Worm (Caenorhabditis elegans) whole organism, young adult: ENCODE data around the gene D1054.1.

ENCODE experiments used
- F10E7.11 ChIP-seq: sonication (generic microtip); optimal IDR thresholded peaks from 2 replicates; lab custom pipeline; 2017; ENCODE audit warnings: mild to moderate bottlenecking, missing genetic modification characterization, moderate library complexity, missing compliant biosample characterization
- F37B4.10 ChIP-seq: fragments of 200-800 bp; sonication (Bioruptor generic); IDR thresholded peaks from 2 replicates; pipeline ENCODE4 v1.3.6; 2022; ENCODE audit warnings: missing genetic modification characterization, missing compliant biosample characterization
- F55B11.4 ChIP-seq: sonication (generic microtip); optimal IDR thresholded peaks from 2 replicates; lab custom pipeline; 2016; ENCODE audit warnings: missing compliant biosample characterization, missing genetic modification characterization, borderline replicate concordance; ENCODE audit not compliant: insufficient read depth
- ama-1 ChIP-seq, 3 experiments: fragments of 150-350 bp in 1 of 3; sonication (generic microtip) in 2 of 3; optimal IDR thresholded peaks; 2 replicates each; lab custom pipeline; 2014 to 2018; ENCODE audit warnings: missing biosample characterization in 2 of 3, missing genetic modification characterization in 2 of 3, missing genetic modification reagents in 2 of 3
- bed-2 ChIP-seq: fragments of 200-800 bp; sonication (Bioruptor generic); IDR thresholded peaks from 2 replicates; pipeline ENCODE4 v1.3.6; 2022; ENCODE audit warnings: missing genetic modification reagents, missing genetic modification characterization, missing compliant biosample characterization
- dox-1 ChIP-seq: fragments of 200-800 bp; sonication (Bioruptor generic); IDR thresholded peaks from 2 replicates; pipeline ENCODE4 v1.3.6; 2022; ENCODE audit warnings: missing genetic modification reagents, missing genetic modification characterization, missing compliant biosample characterization
- ets-4 ChIP-seq: fragments of 200-800 bp; sonication (Bioruptor generic); optimal IDR thresholded peaks from 2 replicates; lab custom pipeline; 2018; ENCODE audit warnings: mild to moderate bottlenecking, missing genetic modification characterization, missing compliant biosample characterization
- hmg-20 ChIP-seq: fragments of 200-800 bp; sonication (Bioruptor generic); IDR thresholded peaks from 2 replicates; pipeline ENCODE4 v1.3.6; 2022; ENCODE audit warnings: missing genetic modification reagents, missing genetic modification characterization, missing compliant biosample characterization
- hsf-1 ChIP-seq: fragments of 200-800 bp; sonication (Bioruptor generic); IDR thresholded peaks from 2 replicates; pipeline ENCODE4 v1.3.6; 2022; ENCODE audit warnings: missing genetic modification reagents, missing genetic modification characterization, missing compliant biosample characterization
- lin-40 ChIP-seq: sonication (generic microtip); optimal IDR thresholded peaks from 2 replicates; lab custom pipeline; 2016; ENCODE audit warnings: missing genetic modification characterization, mild to moderate bottlenecking, missing compliant biosample characterization, missing genotype, missing genetic modification reagents
- lsy-27 ChIP-seq: sonication (generic microtip); optimal IDR thresholded peaks from 2 replicates; lab custom pipeline; 2017; ENCODE audit warnings: missing genetic modification characterization, mild to moderate bottlenecking, missing compliant biosample characterization, antibody characterized with exemption, missing genotype, borderline replicate concordance; ENCODE audit not compliant: insufficient read depth
- madf-10 ChIP-seq: sonication (generic microtip); optimal IDR thresholded peaks from 2 replicates; lab custom pipeline; 2016; ENCODE audit warnings: mild to moderate bottlenecking, missing genetic modification characterization, missing compliant biosample characterization
- sea-2 ChIP-seq: fragments of 200-800 bp; sonication (Bioruptor generic); IDR thresholded peaks from 2 replicates; pipeline ENCODE4 v1.3.6; 2022; ENCODE audit warnings: missing genetic modification characterization, missing compliant biosample characterization
- unc-62 ChIP-seq: fragments of 150-350 bp; optimal IDR thresholded peaks from 2 replicates; lab custom pipeline; 2014; ENCODE audit warnings: missing biosample characterization, missing genetic modification reagents, missing genetic modification characterization

DNA sequence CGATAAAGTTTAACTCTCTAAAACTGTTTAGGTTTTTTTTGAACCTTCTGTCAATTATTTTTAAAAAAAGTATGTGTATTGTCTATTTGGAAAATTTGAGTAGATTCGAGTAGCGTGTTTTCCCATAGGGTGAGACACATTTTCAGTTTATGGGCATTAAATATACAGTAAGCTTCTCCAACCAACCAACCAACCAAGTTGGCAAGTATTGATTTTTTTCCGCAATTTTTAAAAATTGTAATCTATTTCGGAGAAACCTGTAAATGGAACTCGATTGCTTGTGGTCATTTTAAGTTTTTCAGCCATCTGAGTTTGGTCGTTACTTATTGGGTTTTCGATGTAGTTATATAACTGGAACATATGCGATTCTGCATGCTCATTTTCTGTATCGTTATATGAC, 25.0 kb downstream of the D1054.1 start, which contains the start of gene srj-21:
- TF ChIP-seq ama-1 (optimal IDR thresholded peaks at IDR 0.05; lab: Kevin White, UChicago) (no peak), ama-1 (GFP tag; optimal IDR thresholded peaks at IDR 0.05; lab: Kevin White, UChicago) (no peak), hmg-20 (GFP tag; lab: Robert Waterston, UW) (no peak), dox-1 (GFP tag; lab: Robert Waterston, UW) (no peak), hsf-1 (GFP tag; lab: Robert Waterston, UW) (no peak), F55B11.4 (tag; lab: Kevin White, UChicago) (no peak), ets-4 (no peak), lsy-27 (tag; lab: Kevin White, UChicago) (no peak), lin-40 (tag; lab: Kevin White, UChicago) (no peak), unc-62 (GFP tag; lab: Kevin White, UChicago) (no peak), F37B4.10 (GFP tag; lab: Robert Waterston, UW) (no peak), bed-2 (no peak), F10E7.11 (no peak), sea-2 (GFP tag; lab: Robert Waterston, UW) (no peak), madf-10 (tag; lab: Kevin White, UChicago) (no peak)
